Fruit fly (Drosophila melanogaster) whole organism, embryonic: ENCODE data around the gene CG7149.

Source experiments
- Aef1 ChIP-seq: fragments of 200-800 bp; sonication (Bioruptor generic); IDR thresholded peaks from 3 replicates; pipeline ENCODE4 v1.3.6; 2022; ENCODE audit warnings: missing biosample characterization, missing genetic modification characterization
- Blimp-1 ChIP-seq: fragments of 200-800 bp; sonication (Bioruptor generic); optimal IDR thresholded peaks from 3 replicates; lab custom pipeline; 2018; ENCODE audit warnings: missing biosample characterization, missing genetic modification characterization, mild to moderate bottlenecking, moderate library complexity, missing genetic modification reagents
- CG1024 ChIP-seq: fragments of 200-800 bp; sonication (Bioruptor generic); IDR thresholded peaks from 2 replicates; pipeline ENCODE4 v1.3.6; 2022; ENCODE audit warnings: missing biosample characterization, missing genetic modification characterization
- CG10462 ChIP-seq: fragments of 200-800 bp; sonication (Bioruptor generic); optimal IDR thresholded peaks from 2 replicates; lab custom pipeline; 2016; ENCODE audit warnings: missing biosample characterization, missing genetic modification characterization
- CG10959 ChIP-seq: fragments of 200-800 bp; sonication (Bioruptor generic); IDR thresholded peaks from 2 replicates; pipeline ENCODE4 v1.3.6; 2022; ENCODE audit warnings: missing biosample characterization, missing genetic modification characterization
- CG12219 ChIP-seq: fragments of 200-800 bp; sonication (Bioruptor generic); optimal IDR thresholded peaks from 3 replicates; lab custom pipeline; 2018; ENCODE audit warnings: missing biosample characterization, mild to moderate bottlenecking, missing genetic modification characterization
- CG12769 ChIP-seq: fragments of 200-800 bp; sonication (Bioruptor generic); optimal IDR thresholded peaks from 2 replicates; lab custom pipeline; 2019; ENCODE audit warnings: missing biosample characterization, mild to moderate bottlenecking, missing genetic modification characterization, moderate library complexity
- CG14667 ChIP-seq: fragments of 200-800 bp; sonication (Bioruptor generic); IDR thresholded peaks from 2 replicates; pipeline ENCODE4 v1.3.6; 2022; ENCODE audit warnings: missing biosample characterization, missing genetic modification characterization
- CG15073 ChIP-seq: fragments of 200-800 bp; sonication (Bioruptor generic); optimal IDR thresholded peaks from 2 replicates; lab custom pipeline; 2016; ENCODE audit warnings: missing biosample characterization, missing genetic modification characterization
- CG17612 ChIP-seq: fragments of 200-800 bp; sonication (Bioruptor generic); IDR thresholded peaks from 2 replicates; pipeline ENCODE4 v1.3.6; 2022; ENCODE audit warnings: missing biosample characterization, missing genetic modification characterization
- CG18011 ChIP-seq: fragments of 200-800 bp; sonication (Bioruptor generic); optimal IDR thresholded peaks from 2 replicates; lab custom pipeline; 2017; ENCODE audit warnings: missing biosample characterization, missing genetic modification characterization, mild to moderate bottlenecking, moderate library complexity, missing genotype
- CG18599 ChIP-seq: fragments of 200-800 bp; sonication (Bioruptor generic); optimal IDR thresholded peaks from 3 replicates; lab custom pipeline; 2017; ENCODE audit warnings: missing biosample characterization, missing genetic modification characterization, mild to moderate bottlenecking, moderate library complexity, missing genetic modification reagents
- CG2120 ChIP-seq: fragments of 200-800 bp; sonication (Bioruptor generic); optimal IDR thresholded peaks from 3 replicates; lab custom pipeline; 2016; ENCODE audit warnings: missing biosample characterization, missing genetic modification characterization
- CG2199 ChIP-seq: fragments of 200-800 bp; sonication (Bioruptor generic); IDR thresholded peaks from 3 replicates; pipeline ENCODE4 v1.3.6; 2022; ENCODE audit warnings: missing biosample characterization, missing genetic modification characterization
- CG2202 ChIP-seq: fragments of 200-800 bp; sonication (Bioruptor generic); optimal IDR thresholded peaks from 2 replicates; lab custom pipeline; 2018; ENCODE audit warnings: missing biosample characterization, mild to moderate bottlenecking, missing genetic modification characterization
- CG3407 ChIP-seq: fragments of 200-800 bp; sonication (Bioruptor generic); optimal IDR thresholded peaks from 2 replicates; lab custom pipeline; 2018; ENCODE audit warnings: missing biosample characterization, mild to moderate bottlenecking, missing genetic modification characterization
- CG3995 ChIP-seq: fragments of 200-800 bp; sonication (Bioruptor generic); optimal IDR thresholded peaks from 3 replicates; lab custom pipeline; 2016; ENCODE audit warnings: missing biosample characterization, missing genetic modification characterization
- CG4617 ChIP-seq: fragments of 200-800 bp; sonication (Bioruptor generic); optimal IDR thresholded peaks from 3 replicates; lab custom pipeline; 2016; ENCODE audit warnings: missing biosample characterization, missing genetic modification characterization, borderline replicate concordance
- CG5245 ChIP-seq: fragments of 200-800 bp; sonication (Bioruptor generic); optimal IDR thresholded peaks from 3 replicates; lab custom pipeline; 2016; ENCODE audit warnings: missing biosample characterization, missing genetic modification characterization
- CG6813 ChIP-seq: fragments of 200-800 bp; sonication (Bioruptor generic); optimal IDR thresholded peaks from 2 replicates; lab custom pipeline; 2017; ENCODE audit warnings: missing biosample characterization, missing genetic modification characterization, mild to moderate bottlenecking, moderate library complexity, missing genetic modification reagents
- CG7963 ChIP-seq: fragments of 200-800 bp; sonication (Bioruptor generic); IDR thresholded peaks from 3 replicates; pipeline ENCODE4 v1.3.6; 2022; ENCODE audit warnings: missing biosample characterization, missing genetic modification characterization; ENCODE audit not compliant: partially characterized antibody
- CG7987 ChIP-seq: fragments of 200-800 bp; sonication (Bioruptor generic); optimal IDR thresholded peaks from 2 replicates; lab custom pipeline; 2018; ENCODE audit warnings: missing biosample characterization, mild to moderate bottlenecking, missing genetic modification characterization, moderate library complexity
- CG8478 ChIP-seq: fragments of >200 bp; optimal IDR thresholded peaks from 2 replicates; lab custom pipeline; 2018
- CG9817 ChIP-seq: fragments of 200-800 bp; sonication (Bioruptor generic); optimal IDR thresholded peaks from 2 replicates; lab custom pipeline; 2018; ENCODE audit warnings: missing biosample characterization, mild to moderate bottlenecking, missing genetic modification characterization, moderate library complexity
- Dbx ChIP-seq: fragments of 200-800 bp; sonication (Bioruptor generic); IDR thresholded peaks from 3 replicates; pipeline ENCODE4 v1.3.6; 2022; ENCODE audit warnings: missing biosample characterization, missing genetic modification characterization
- Dref ChIP-seq: fragments of 200-800 bp; sonication (Bioruptor generic); IDR thresholded peaks from 2 replicates; pipeline ENCODE4 v1.3.6; 2022; ENCODE audit warnings: missing biosample characterization, missing genetic modification characterization
- Drgx ChIP-seq: fragments of 200-800 bp; sonication (Bioruptor generic); IDR thresholded peaks from 2 replicates; pipeline ENCODE4 v1.3.6; 2022; ENCODE audit warnings: missing biosample characterization, missing genetic modification characterization
- Eip74EF ChIP-seq, 2 experiments: fragments of 200-800 bp in 1 of 2; fragments of >200 bp in 1 of 2; sonication (Bioruptor generic) in 1 of 2; optimal IDR thresholded peaks; 2 replicates each; lab custom pipeline; 2017 to 2019; ENCODE audit warnings: missing biosample characterization in 2 of 2, missing genetic modification characterization in 2 of 2, mild to moderate bottlenecking in 1 of 2, moderate library complexity in 1 of 2
- Sin3A ChIP-seq: fragments of >200 bp; optimal IDR thresholded peaks from 2 replicates; lab custom pipeline; 2018
- ab ChIP-seq: fragments of 200-800 bp; sonication (Bioruptor generic); optimal IDR thresholded peaks from 2 replicates; lab custom pipeline; 2016; ENCODE audit warnings: missing biosample characterization, missing genetic modification characterization
- caup ChIP-seq: fragments of 200-800 bp; sonication (Bioruptor generic); optimal IDR thresholded peaks from 3 replicates; lab custom pipeline; 2017; ENCODE audit warnings: missing biosample characterization, mild to moderate bottlenecking, missing genetic modification characterization, moderate library complexity; ENCODE audit not compliant: severe bottlenecking
- crol ChIP-seq: fragments of 200-800 bp; sonication (Bioruptor generic); IDR thresholded peaks from 2 replicates; pipeline ENCODE4 v1.3.6; 2022; ENCODE audit warnings: missing biosample characterization, missing genetic modification characterization
- da ChIP-seq: fragments of 200-800 bp; sonication (Bioruptor generic); optimal IDR thresholded peaks from 2 replicates; lab custom pipeline; 2016; ENCODE audit warnings: missing biosample characterization, missing genetic modification characterization
- dmrt11E ChIP-seq: fragments of 200-800 bp; sonication (Bioruptor generic); optimal IDR thresholded peaks from 3 replicates; lab custom pipeline; 2018; ENCODE audit warnings: missing biosample characterization, mild to moderate bottlenecking, missing genetic modification characterization, moderate library complexity
- dmrt99B ChIP-seq: fragments of 200-800 bp; sonication (Bioruptor generic); optimal IDR thresholded peaks from 2 replicates; lab custom pipeline; 2018; ENCODE audit warnings: missing biosample characterization, mild to moderate bottlenecking, missing genetic modification characterization, moderate library complexity
- ftz-f1 ChIP-seq: fragments of 200-800 bp; sonication (Bioruptor generic); optimal IDR thresholded peaks from 2 replicates; lab custom pipeline; 2016; ENCODE audit warnings: missing biosample characterization, missing genetic modification characterization
- hbn ChIP-seq: fragments of 200-800 bp; sonication (Bioruptor generic); IDR thresholded peaks from 2 replicates; pipeline ENCODE4 v1.3.6; 2022; ENCODE audit warnings: missing biosample characterization, missing genetic modification characterization; ENCODE audit not compliant: partially characterized antibody
- insv ChIP-seq, 2 experiments: fragments of 200-800 bp; sonication (Bioruptor generic); optimal IDR thresholded peaks; 3 replicates each; lab custom pipeline; 2016 to 2018; ENCODE audit warnings: missing biosample characterization in 2 of 2, missing genetic modification characterization in 2 of 2
- knrl ChIP-seq: fragments of 200-800 bp; sonication (Bioruptor generic); IDR thresholded peaks from 3 replicates; pipeline ENCODE4 v1.3.6; 2022; ENCODE audit warnings: missing biosample characterization, missing genetic modification characterization; ENCODE audit not compliant: partially characterized antibody
- nom ChIP-seq: fragments of 200-800 bp; sonication (Bioruptor generic); optimal IDR thresholded peaks from 2 replicates; lab custom pipeline; 2017; ENCODE audit warnings: missing biosample characterization, missing genetic modification characterization, mild to moderate bottlenecking, moderate library complexity, missing genetic modification reagents
- prd ChIP-seq, 3 experiments: fragments of >200 bp in 2 of 3; fragments of 200-800 bp in 1 of 3; sonication (Bioruptor generic) in 1 of 3; optimal IDR thresholded peaks in 2 of 3; IDR thresholded peaks in 1 of 3; 2 replicates in 2 of 3; 3 replicates in 1 of 3; pipeline versions ENCODE4 v1.3.6 to Lab custom; 2017 to 2022; ENCODE audit warnings: missing biosample characterization in 1 of 3, missing genetic modification characterization in 1 of 3
- scrt ChIP-seq: fragments of 200-800 bp; sonication (Bioruptor generic); optimal IDR thresholded peaks from 2 replicates; lab custom pipeline; 2018; ENCODE audit warnings: missing biosample characterization, mild to moderate bottlenecking, missing genetic modification characterization, moderate library complexity
- sd ChIP-seq: fragments of 200-800 bp; sonication (Bioruptor generic); optimal IDR thresholded peaks from 3 replicates; lab custom pipeline; 2018; ENCODE audit warnings: missing biosample characterization, mild to moderate bottlenecking, missing genetic modification characterization, moderate library complexity
- seq ChIP-seq: fragments of 200-800 bp; sonication (Bioruptor generic); IDR thresholded peaks from 2 replicates; pipeline ENCODE4 v1.3.6; 2022; ENCODE audit warnings: missing biosample characterization, missing genetic modification characterization
- slbo ChIP-seq: fragments of 200-800 bp; sonication (Bioruptor generic); IDR thresholded peaks from 2 replicates; pipeline ENCODE4 v1.3.6; 2022; ENCODE audit warnings: missing biosample characterization, missing genetic modification characterization
- sug ChIP-seq: fragments of 200-800 bp; optimal IDR thresholded peaks from 2 replicates; lab custom pipeline; 2019; ENCODE audit warnings: missing biosample characterization, mild to moderate bottlenecking, missing genetic modification characterization, moderate library complexity
- tin ChIP-seq: fragments of 200-800 bp; sonication (Bioruptor generic); optimal IDR thresholded peaks from 3 replicates; lab custom pipeline; 2016; ENCODE audit warnings: missing biosample characterization, missing genetic modification characterization
- wdn ChIP-seq: fragments of 200-800 bp; sonication (Bioruptor generic); IDR thresholded peaks from 2 replicates; pipeline ENCODE4 v1.3.6; 2022; ENCODE audit warnings: missing biosample characterization, missing genetic modification characterization

CG7149 gene

dm6 chr2L:7811249-7812002 is 21.1 kb upstream of the CG7149 start, which contains the start of gene LanB1 (continued):
- no peak for TF ChIP-seq prd (optimal IDR thresholded peaks at IDR 0.05; lab: Kevin White, UChicago)
- 0 out of 3 replicates have a peak, but pooled peaks have one; percentile 8 for TF ChIP-seq prd (GFP tag; IDR thresholded peaks at IDR 0.05; lab: Robert Waterston, UW)
- no peak for TF ChIP-seq dmrt11E (tag; lab: Kevin White, UChicago)
- peak; percentile 57; the same call in 1 of the 3 replicates for TF ChIP-seq CG7963 (GFP tag; lab: Robert Waterston, UW)
- no peak for TF ChIP-seq CG5245 (GFP tag; lab: Kevin White, UChicago)
- no peak for TF ChIP-seq CG2202 (tag; lab: Kevin White, UChicago)
- TF ChIP-seq CG7987 (GFP tag; lab: Kevin White, UChicago), result peak; percentile 36
- TF ChIP-seq Dbx, result 0 out of 3 replicates have a peak, but pooled peaks have one; percentile 27
- TF ChIP-seq tin (GFP tag; lab: Kevin White, UChicago), result no peak
- TF ChIP-seq CG14667 (GFP tag; lab: Robert Waterston, UW), result no peak
- TF ChIP-seq Eip74EF (GFP tag; optimal IDR thresholded peaks at IDR 0.05; lab: Kevin White, UChicago), result no peak
- peak; percentile 14 for TF ChIP-seq nom
- TF ChIP-seq CG8478 (lab: Kevin White, UChicago), result no peak
- TF ChIP-seq dmrt99B (tag; lab: Kevin White, UChicago), result no peak
- TF ChIP-seq CG10959 (GFP tag; lab: Robert Waterston, UW), result no peak
- no peak for TF ChIP-seq Aef1
- no peak for TF ChIP-seq Sin3A (lab: Kevin White, UChicago)
- peak; percentile 40 for TF ChIP-seq Drgx
- peak; percentile 16 for TF ChIP-seq CG12219 (GFP tag; lab: Kevin White, UChicago)
- peak; percentile 84 for TF ChIP-seq sd
- TF ChIP-seq CG4617 (GFP tag; lab: Kevin White, UChicago), result no peak
- no peak for TF ChIP-seq scrt (GFP tag; lab: Kevin White, UChicago)
- TF ChIP-seq da (GFP tag; lab: Kevin White, UChicago), result peak; percentile 13
- no peak for TF ChIP-seq CG9817
- TF ChIP-seq CG10462 (GFP tag; lab: Kevin White, UChicago), result no peak
- peak; percentile 6 for TF ChIP-seq CG18599 (GFP tag; lab: Kevin White, UChicago)
- TF ChIP-seq CG3407 (GFP tag; lab: Kevin White, UChicago), result no peak
- 0 out of 2 replicates have a peak, but pooled peaks have one; percentile 12 for TF ChIP-seq slbo (GFP tag; lab: Robert Waterston, UW)
- no peak for TF ChIP-seq CG18011
- no peak for TF ChIP-seq CG15073
- TF ChIP-seq Blimp-1 (GFP tag; lab: Kevin White, UChicago), result no peak
- no peak for TF ChIP-seq ab (GFP tag; lab: Kevin White, UChicago)
- no peak for TF ChIP-seq wdn (GFP tag; lab: Robert Waterston, UW)
- TF ChIP-seq ftz-f1 (GFP tag; lab: Kevin White, UChicago), result peak; percentile 28
- TF ChIP-seq Dref (GFP tag; lab: Robert Waterston, UW), result peak; percentile 69
- TF ChIP-seq CG17612, result no peak
- TF ChIP-seq seq (GFP tag; lab: Robert Waterston, UW), result no peak
- peak; percentile 42 for TF ChIP-seq hbn (GFP tag; lab: Robert Waterston, UW)
- peak in 1 of 2 experiments; percentile 33 for TF ChIP-seq insv (GFP tag; optimal IDR thresholded peaks at IDR 0.05; lab: Kevin White, UChicago)
- TF ChIP-seq CG12769 (tag; lab: Kevin White, UChicago), result peak; percentile 35
- TF ChIP-seq CG3995 (GFP tag; lab: Kevin White, UChicago), result no peak
- TF ChIP-seq knrl (GFP tag; lab: Robert Waterston, UW), result no peak; the same call in 2 of the 3 replicates
- TF ChIP-seq CG2199 (GFP tag; lab: Robert Waterston, UW), result peak; percentile 45; the same call in 2 of the 3 replicates
- TF ChIP-seq CG2120, result no peak
- no peak for TF ChIP-seq sug (tag; lab: Kevin White, UChicago)
- TF ChIP-seq CG6813 (GFP tag; lab: Kevin White, UChicago), result no peak
- 0 out of 2 replicates have a peak, but pooled peaks have one; percentile 50 for TF ChIP-seq crol
- TF ChIP-seq caup (GFP tag; lab: Kevin White, UChicago), result peak; percentile 13
- no peak for TF ChIP-seq CG1024
